Worm (Caenorhabditis elegans) whole organism, early embryonic: ENCODE results near the gene F19C6.2.

Experiments
- ceh-13 ChIP-seq: fragments of 200-800 bp; sonication (Bioruptor generic); optimal IDR thresholded peaks from 2 replicates; lab custom pipeline; 2018; ENCODE audit warnings: mild to moderate bottlenecking, missing genetic modification characterization, missing compliant biosample characterization
- ceh-36 ChIP-seq: sonication (generic microtip); optimal IDR thresholded peaks from 2 replicates; lab custom pipeline; 2016; ENCODE audit warnings: missing genetic modification characterization, inconsistent platforms, missing compliant biosample characterization
- ets-7 ChIP-seq: sonication (generic microtip); optimal IDR thresholded peaks from 2 replicates; lab custom pipeline; 2016; ENCODE audit warnings: missing genotype, missing genetic modification characterization, missing compliant biosample characterization
- hmg-4 ChIP-seq: fragments of 200-800 bp; sonication (Bioruptor generic); optimal IDR thresholded peaks from 2 replicates; lab custom pipeline; 2018; ENCODE audit warnings: mild to moderate bottlenecking, missing genetic modification characterization, missing compliant biosample characterization
- hnd-1 ChIP-seq: sonication (generic microtip); optimal IDR thresholded peaks from 2 replicates; lab custom pipeline; 2016; ENCODE audit warnings: missing genetic modification characterization, missing compliant biosample characterization
- pes-1 ChIP-seq: fragments of 200-800 bp; sonication (Bioruptor generic); IDR thresholded peaks from 2 replicates; pipeline ENCODE4 v1.3.6; 2022; ENCODE audit warnings: missing genetic modification reagents, missing genetic modification characterization, missing compliant biosample characterization
- scrt-1 ChIP-seq: fragments of 200-800 bp; sonication (Bioruptor generic); IDR thresholded peaks from 2 replicates; pipeline ENCODE4 v1.3.6; 2022; ENCODE audit warnings: missing genetic modification characterization, missing compliant biosample characterization
- sea-1 ChIP-seq: fragments of 200-800 bp; sonication (Bioruptor generic); conservative IDR thresholded peaks from 2 replicates; pipeline ENCODE4 v1.3.6; 2022; ENCODE audit warnings: missing genetic modification characterization, missing compliant biosample characterization
- tbx-37 ChIP-seq: fragments of 200-800 bp; sonication (Bioruptor generic); conservative IDR thresholded peaks from 2 replicates; pipeline ENCODE4 v1.3.6; 2022; ENCODE audit warnings: missing genetic modification reagents, missing genetic modification characterization, missing compliant biosample characterization
- tra-4 ChIP-seq: sonication (generic microtip); optimal IDR thresholded peaks from 2 replicates; lab custom pipeline; 2017; ENCODE audit warnings: missing genetic modification characterization, missing compliant biosample characterization

The F19C6.2 gene

ce11 chrX:10053742-10054409 lies 53.1 kb downstream of the F19C6.2 start, which contains the start of gene cbs-1:
cbs-1 (plus strand) TSS chrX:10054275.
- no peak for TF ChIP-seq ets-7 (tag; lab: Kevin White, UChicago)
- TF ChIP-seq ceh-13 (GFP tag; lab: Kevin White, UChicago) = no peak
- no peak for TF ChIP-seq scrt-1
- no peak for TF ChIP-seq tra-4
- TF ChIP-seq tbx-37 (GFP tag; lab: Robert Waterston, UW) = no peak
- no peak for TF ChIP-seq hnd-1 (tag; lab: Kevin White, UChicago)
- no peak for TF ChIP-seq pes-1 (GFP tag; lab: Robert Waterston, UW)
- TF ChIP-seq hmg-4 = no peak
- no peak for TF ChIP-seq sea-1 (GFP tag; lab: Robert Waterston, UW)
- no peak for TF ChIP-seq ceh-36

- TF ChIP-seq ets-7 (tag; lab: Kevin White, UChicago) (no peak), hnd-1 (tag; lab: Kevin White, UChicago) (no peak), ceh-13 (GFP tag; lab: Kevin White, UChicago) (no peak)
Observed at ce11 chrX:10054410-10054800, 53.7 kb downstream of the F19C6.2 start.
